Fruit fly (Drosophila melanogaster): ENCODE results near the gene glo.

- TF ChIP-seq rgr (GFP tag; optimal IDR thresholded peaks at IDR 0.05) (peak; percentile 1), fru (GFP tag; optimal IDR thresholded peaks at IDR 0.05) (no peak), foxo (GFP tag; optimal IDR thresholded peaks at IDR 0.05) (no peak)
Measured at dm6 chr3R:11855156-11855555, 35.9 kb upstream of the glo start.

All from whole organism, wandering third instar larva.